Worm (Caenorhabditis elegans) whole organism, mixed stage, embryonic: ENCODE results near the gene taf-3.

Experiments used
- ceh-83 ChIP-seq: fragments of 200-800 bp; sonication (Bioruptor generic); optimal IDR thresholded peaks from 2 replicates; lab custom pipeline; 2018; ENCODE audit warnings: mild to moderate bottlenecking, missing genetic modification characterization, missing compliant biosample characterization
- elt-3 ChIP-seq: fragments of 150-350 bp; optimal IDR thresholded peaks from 2 replicates; lab custom pipeline; 2014; ENCODE audit warnings: missing biosample characterization, missing genetic modification characterization
- flh-1 ChIP-seq: fragments of 200-800 bp; sonication (Bioruptor generic); optimal IDR thresholded peaks from 2 replicates; lab custom pipeline; 2018; ENCODE audit warnings: mild to moderate bottlenecking, missing genetic modification characterization, moderate library complexity, missing compliant biosample characterization
- mab-5 ChIP-seq: fragments of 150-350 bp; optimal IDR thresholded peaks from 2 replicates; lab custom pipeline; 2014; ENCODE audit warnings: missing biosample characterization, missing genetic modification characterization
- mep-1 ChIP-seq: fragments of 150-350 bp; optimal IDR thresholded peaks from 2 replicates; lab custom pipeline; 2017; ENCODE audit warnings: missing biosample characterization, missing genetic modification reagents, missing genetic modification characterization, inconsistent platforms
- nhr-12 ChIP-seq: fragments of 150-350 bp; optimal IDR thresholded peaks from 2 replicates; lab custom pipeline; 2014; ENCODE audit warnings: missing biosample characterization, missing genetic modification characterization
- nhr-2 ChIP-seq: fragments of 150-350 bp; optimal IDR thresholded peaks from 2 replicates; lab custom pipeline; 2014; ENCODE audit warnings: missing biosample characterization, missing genetic modification characterization
- nhr-76 ChIP-seq: sonication (generic microtip); optimal IDR thresholded peaks from 2 replicates; lab custom pipeline; 2017; ENCODE audit warnings: missing biosample characterization, missing genetic modification characterization
- pha-4 ChIP-seq: fragments of 150-350 bp; optimal IDR thresholded peaks from 2 replicates; lab custom pipeline; 2018; ENCODE audit warnings: missing biosample characterization, missing genetic modification reagents, missing genetic modification characterization
- sptf-1 ChIP-seq: sonication (generic microtip); optimal IDR thresholded peaks from 2 replicates; lab custom pipeline; 2017; ENCODE audit warnings: mild to moderate bottlenecking, missing genetic modification characterization, moderate library complexity, missing compliant biosample characterization
- unc-120 ChIP-seq: sonication (generic microtip); optimal IDR thresholded peaks from 2 replicates; lab custom pipeline; 2017; ENCODE audit warnings: missing genetic modification characterization, missing compliant biosample characterization; ENCODE audit not compliant: poor library complexity, severe bottlenecking
- unc-39 ChIP-seq: fragments of 150-350 bp; optimal IDR thresholded peaks from 2 replicates; lab custom pipeline; 2014; ENCODE audit warnings: missing biosample characterization, missing genetic modification characterization
- unc-62 ChIP-seq: fragments of 150-350 bp; optimal IDR thresholded peaks from 2 replicates; lab custom pipeline; 2014; ENCODE audit warnings: missing biosample characterization, missing genetic modification reagents, missing genetic modification characterization

- TF ChIP-seq nhr-76 (tag; lab: Kevin White, UChicago) (no peak), flh-1 (no peak), unc-62 (GFP tag; lab: Kevin White, UChicago) (no peak), sptf-1 (no peak), nhr-12 (tag; lab: Kevin White, UChicago) (no peak), unc-120 (tag; lab: Kevin White, UChicago) (no peak), pha-4 (tag; lab: Kevin White, UChicago) (no peak), elt-3 (tag; lab: Kevin White, UChicago) (no peak), nhr-2 (tag; lab: Kevin White, UChicago) (no peak), mep-1 (tag; lab: Kevin White, UChicago) (no peak), ceh-83 (no peak), mab-5 (tag; lab: Kevin White, UChicago) (no peak), unc-39 (no peak)
These were observed 31.8 kb upstream of the taf-3 start for ce11 chrX:16300422-16300821.
